Fruit fly (Drosophila melanogaster) whole organism, wandering third instar larva: Measurements from ENCODE around the gene Clp.

Experiments
- CG9705 ChIP-seq: fragments of 200-800 bp; sonication (Bioruptor generic); optimal IDR thresholded peaks from 2 replicates; lab custom pipeline; 2018; ENCODE audit warnings: missing biosample characterization, mild to moderate bottlenecking, missing genetic modification characterization
- CrebA ChIP-seq: fragments of 200-800 bp; sonication (Bioruptor generic); optimal IDR thresholded peaks from 2 replicates; lab custom pipeline; 2016; ENCODE audit warnings: missing biosample characterization, mild to moderate bottlenecking, missing genetic modification characterization, borderline replicate concordance
- Dfd ChIP-seq: fragments of >200 bp; optimal IDR thresholded peaks from 2 replicates; lab custom pipeline; 2017; ENCODE audit warnings: missing biosample characterization, missing genetic modification characterization
- Dif ChIP-seq: fragments of 200-275, 200-300 bp; sonication (Bioruptor generic); optimal IDR thresholded peaks from 2 replicates; lab custom pipeline; 2018; ENCODE audit warnings: missing biosample characterization, missing genetic modification characterization; ENCODE audit not compliant: partially characterized antibody
- GATAd ChIP-seq: sonication (Bioruptor generic); optimal IDR thresholded peaks from 2 replicates; lab custom pipeline; 2016; ENCODE audit warnings: missing biosample characterization, missing genetic modification characterization
- HLH106 ChIP-seq: fragments of 200-800 bp; optimal IDR thresholded peaks from 3 replicates; lab custom pipeline; 2019; ENCODE audit warnings: missing biosample characterization, mild to moderate bottlenecking, missing genetic modification characterization, moderate library complexity
- Hnf4 ChIP-seq: fragments of 200-800 bp; sonication (Bioruptor generic); optimal IDR thresholded peaks from 2 replicates; lab custom pipeline; 2016; ENCODE audit warnings: missing biosample characterization, mild to moderate bottlenecking, missing genetic modification characterization
- Hr83 ChIP-seq: fragments of 200-300 bp; sonication (Bioruptor generic); optimal IDR thresholded peaks from 2 replicates; lab custom pipeline; 2016; ENCODE audit warnings: missing biosample characterization, mild to moderate bottlenecking, missing genetic modification characterization, moderate library complexity; ENCODE audit not compliant: poor library complexity, severe bottlenecking
- Jra ChIP-seq: sonication (Bioruptor generic); optimal IDR thresholded peaks from 2 replicates; lab custom pipeline; 2016; ENCODE audit warnings: missing biosample characterization, missing genetic modification characterization
- Myc ChIP-seq: fragments of >200 bp; optimal IDR thresholded peaks from 2 replicates; lab custom pipeline; 2017
- N ChIP-seq: fragments of >200 bp; optimal IDR thresholded peaks from 2 replicates; lab custom pipeline; 2018; ENCODE audit warnings: missing biosample characterization, missing external identifiers, missing genetic modification characterization
- OdsH ChIP-seq: fragments of 200-800 bp; sonication (Bioruptor generic); optimal IDR thresholded peaks from 2 replicates; lab custom pipeline; 2016; ENCODE audit warnings: missing biosample characterization, mild to moderate bottlenecking, missing genetic modification characterization
- Rel ChIP-seq, 2 experiments: fragments of 200-800 bp; sonication (Bioruptor generic) in 1 of 2; optimal IDR thresholded peaks; 2 replicates in 1 of 2; 3 replicates in 1 of 2; lab custom pipeline; 2016 to 2019; ENCODE audit warnings: mild to moderate bottlenecking in 2 of 2, missing biosample characterization in 2 of 2, missing genetic modification characterization in 2 of 2, moderate library complexity in 1 of 2
- Sp1 ChIP-seq: fragments of 200-800 bp; sonication (Bioruptor generic); optimal IDR thresholded peaks from 3 replicates; lab custom pipeline; 2019; ENCODE audit warnings: missing biosample characterization, mild to moderate bottlenecking, missing genetic modification characterization, moderate library complexity
- Vsx2 ChIP-seq: fragments of 200-300, 225-300 bp; sonication (Bioruptor generic); optimal IDR thresholded peaks from 2 replicates; lab custom pipeline; 2018; ENCODE audit warnings: missing biosample characterization, missing genetic modification characterization; ENCODE audit not compliant: partially characterized antibody
- br ChIP-seq: fragments of 200-800 bp; sonication (Bioruptor generic); optimal IDR thresholded peaks from 2 replicates; lab custom pipeline; 2016; ENCODE audit warnings: missing biosample characterization, missing genetic modification characterization
- brk ChIP-seq: fragments of 200-800 bp; sonication (Bioruptor generic); optimal IDR thresholded peaks from 2 replicates; lab custom pipeline; 2016; ENCODE audit warnings: missing biosample characterization, mild to moderate bottlenecking, missing genetic modification characterization
- dl ChIP-seq, 2 experiments: fragments of 175-275, 200-275 bp in 1 of 2; fragments of 200-275 bp in 1 of 2; sonication (Bioruptor generic); optimal IDR thresholded peaks; lab custom pipeline; 2018; ENCODE audit warnings: mild to moderate bottlenecking in 2 of 2, missing biosample characterization in 2 of 2, missing genetic modification characterization in 2 of 2, moderate library complexity in 2 of 2; ENCODE audit not compliant: partially characterized antibody in 2 of 2, insufficient read depth in 1 of 2
- dsf ChIP-seq: sonication (Bioruptor generic); optimal IDR thresholded peaks from 2 replicates; lab custom pipeline; 2016; ENCODE audit warnings: missing biosample characterization, missing genetic modification characterization, borderline replicate concordance
- ey ChIP-seq: fragments of 200-800 bp; sonication (Bioruptor generic); optimal IDR thresholded peaks from 2 replicates; lab custom pipeline; 2016; ENCODE audit warnings: missing biosample characterization, missing genetic modification characterization
- foxo ChIP-seq, 2 experiments: fragments of 200-800 bp; sonication (Bioruptor generic); optimal IDR thresholded peaks; 2 replicates in 1 of 2; 3 replicates in 1 of 2; lab custom pipeline; 2016 to 2017; ENCODE audit warnings: missing biosample characterization in 2 of 2, missing genetic modification characterization in 2 of 2
- fru ChIP-seq: fragments of 200-800 bp; sonication (Bioruptor generic); optimal IDR thresholded peaks from 3 replicates; lab custom pipeline; 2016; ENCODE audit warnings: missing biosample characterization, mild to moderate bottlenecking, missing genetic modification characterization
- h ChIP-seq: fragments of 200-800 bp; sonication (Bioruptor generic); optimal IDR thresholded peaks from 3 replicates; lab custom pipeline; 2016; ENCODE audit warnings: missing biosample characterization, mild to moderate bottlenecking, missing genetic modification characterization
- jim ChIP-seq: fragments of 175-275, 200-325 bp; sonication (Bioruptor generic); optimal IDR thresholded peaks from 2 replicates; lab custom pipeline; 2016; ENCODE audit warnings: missing biosample characterization, mild to moderate bottlenecking, missing genetic modification characterization
- lola ChIP-seq: fragments of >200 bp; optimal IDR thresholded peaks from 2 replicates; lab custom pipeline; 2017; ENCODE audit warnings: missing biosample characterization, missing genetic modification characterization
- psq ChIP-seq: fragments of 200-800 bp; sonication (Bioruptor generic); optimal IDR thresholded peaks from 3 replicates; lab custom pipeline; 2017; ENCODE audit warnings: missing biosample characterization, mild to moderate bottlenecking, missing genetic modification characterization, moderate library complexity
- rgr ChIP-seq: fragments of 200-800 bp; sonication (Bioruptor generic); optimal IDR thresholded peaks from 3 replicates; lab custom pipeline; 2016; ENCODE audit warnings: missing biosample characterization, mild to moderate bottlenecking, missing genetic modification characterization
- sv ChIP-seq: fragments of 200-800 bp; sonication (Bioruptor generic); optimal IDR thresholded peaks from 3 replicates; lab custom pipeline; 2016; ENCODE audit warnings: missing biosample characterization, missing genetic modification characterization
- tai ChIP-seq: sonication (Bioruptor generic); optimal IDR thresholded peaks from 2 replicates; lab custom pipeline; 2016; ENCODE audit warnings: missing biosample characterization, missing genetic modification characterization
- usp ChIP-seq: fragments of >200 bp; optimal IDR thresholded peaks from 2 replicates; lab custom pipeline; 2017; ENCODE audit warnings: missing biosample characterization, missing genetic modification characterization
- woc ChIP-seq: sonication (Bioruptor generic); optimal IDR thresholded peaks from 2 replicates; lab custom pipeline; 2016; ENCODE audit warnings: missing biosample characterization, mild to moderate bottlenecking, missing genetic modification characterization

Clp gene

dm6 chr2L:817850-818249, 1.9 kb upstream of the Clp start, which contains the start of gene CG15880:
Gene CG15880 (minus strand): TSS chr2L:817950.
- no peak for TF ChIP-seq Dfd (GFP tag; lab: Kevin White, UChicago)
- TF ChIP-seq CG9705 (GFP tag; lab: Kevin White, UChicago), result no peak
- TF ChIP-seq brk (GFP tag; lab: Kevin White, UChicago), result no peak
- TF ChIP-seq h (GFP tag; lab: Kevin White, UChicago), result no peak
- TF ChIP-seq Myc (lab: Kevin White, UChicago), result no peak
- no peak for TF ChIP-seq dsf (GFP tag; lab: Kevin White, UChicago)
- no peak for TF ChIP-seq foxo (GFP tag; optimal IDR thresholded peaks at IDR 0.05; lab: Kevin White, UChicago)
- no peak for TF ChIP-seq lola

dm6 chr2L:821242-821985, 1.6 kb downstream of the Clp start, which contains the start of gene CG3662:
Gene CG3662 (plus strand): TSS chr2L:821289.
- TF ChIP-seq Rel (GFP tag; optimal IDR thresholded peaks at IDR 0.05; lab: Kevin White, UChicago) (no peak), Rel (tag; optimal IDR thresholded peaks at IDR 0.05; lab: Kevin White, UChicago) (peak; percentile 71), rgr (GFP tag; lab: Kevin White, UChicago) (peak; percentile 22), Hnf4 (no peak)

dm6 chr2L:821986-822711, 2.4 kb downstream of the Clp start:
- TF ChIP-seq fru (GFP tag; lab: Kevin White, UChicago), result peak; percentile 13
- TF ChIP-seq jim (GFP tag; lab: Kevin White, UChicago), result no peak
- no peak for TF ChIP-seq foxo (GFP tag; optimal IDR thresholded peaks at IDR 0.05; lab: Kevin White, UChicago)

DNA sequence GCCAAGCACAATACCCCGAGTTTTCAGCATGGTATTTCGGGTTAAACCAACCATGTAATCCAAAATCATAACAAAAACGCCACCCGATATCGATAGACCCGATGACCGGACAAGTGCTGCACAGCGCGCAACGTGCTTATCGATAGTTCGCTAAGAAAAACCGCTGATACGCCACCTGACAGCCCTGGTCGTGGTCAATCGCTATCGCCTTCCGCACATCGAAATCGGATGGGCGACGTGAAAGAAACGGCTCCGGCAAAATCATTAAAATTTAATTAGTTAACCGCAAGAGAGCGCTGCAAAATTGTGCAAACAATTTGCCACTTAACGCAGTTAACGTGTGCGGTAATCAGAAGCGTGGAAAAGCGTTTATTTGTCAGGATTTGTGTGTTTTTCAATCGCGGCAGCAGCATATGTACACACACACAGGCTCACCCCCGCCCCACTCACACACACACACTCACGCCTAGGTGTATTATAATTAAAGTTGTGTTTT, 6.1 kb downstream of the Clp start, which contains the start of the genes CG3862 and dock:
Gene CG3862, minus strand, starts transcription at position 94 of the 496 bp plus-strand sequence.
Gene dock, plus strand, starts transcription at position 202 of the 496 bp plus-strand sequence.
- TF ChIP-seq sv (peak; percentile 2), HLH106 (tag; lab: Kevin White, UChicago) (peak; percentile 17), CrebA (GFP tag; lab: Kevin White, UChicago) (no peak), jim (GFP tag; lab: Kevin White, UChicago) (no peak), usp (no peak), ey (peak; percentile 23), foxo (GFP tag; optimal IDR thresholded peaks at IDR 0.05; lab: Kevin White, UChicago) (peak in 1 of 2 experiments; percentile 73), Hnf4 (peak; percentile 59), OdsH (GFP tag; lab: Kevin White, UChicago) (peak; percentile 33), h (GFP tag; lab: Kevin White, UChicago) (peak; percentile 50), woc (GFP tag; lab: Kevin White, UChicago) (no peak), psq (no peak), Jra (GFP tag; lab: Kevin White, UChicago) (peak; percentile 32), Vsx2 (no peak), GATAd (GFP tag; lab: Kevin White, UChicago) (no peak), rgr (GFP tag; lab: Kevin White, UChicago) (peak; percentile 59), Hr83 (peak; percentile 89), fru (GFP tag; lab: Kevin White, UChicago) (peak; percentile 66), Dfd (GFP tag; lab: Kevin White, UChicago) (no peak), N (peak; percentile 18), Sp1 (GFP tag; lab: Kevin White, UChicago) (peak; percentile 61), Rel (GFP tag; optimal IDR thresholded peaks at IDR 0.05; lab: Kevin White, UChicago) (no peak), Rel (tag; optimal IDR thresholded peaks at IDR 0.05; lab: Kevin White, UChicago) (peak; percentile 61), tai (GFP tag; lab: Kevin White, UChicago) (no peak), br (peak; percentile 61), Myc (lab: Kevin White, UChicago) (peak; percentile 55), Dif (GFP tag; lab: Kevin White, UChicago) (no peak), dl (GFP tag; optimal IDR thresholded peaks at IDR 0.05; lab: Kevin White, UChicago; ENCODE audit: insufficient read depth in 1 of 2, partially characterized antibody in 2 of 2) (peak in 1 of 2 experiments; percentile 2)
